Worm (Caenorhabditis elegans) whole organism, L1 larva: ENCODE measurements around the gene Y43F8C.17.

Experiments used
- fkh-4 ChIP-seq: sonication (generic microtip); optimal IDR thresholded peaks from 2 replicates; lab custom pipeline; 2016; ENCODE audit warnings: missing compliant biosample characterization, missing genetic modification characterization, borderline replicate concordance
- grh-1 ChIP-seq: fragments of 200-800 bp; sonication (Bioruptor generic); IDR thresholded peaks from 2 replicates; pipeline ENCODE4 v1.3.6; 2022; ENCODE audit warnings: missing genetic modification reagents, missing genetic modification characterization, missing compliant biosample characterization
- lin-13 ChIP-seq: fragments of 150-350 bp; optimal IDR thresholded peaks from 2 replicates; lab custom pipeline; 2014; ENCODE audit warnings: missing biosample characterization, missing genetic modification reagents, missing genetic modification characterization
- mdl-1 ChIP-seq, 2 experiments: fragments of 150-350 bp; optimal IDR thresholded peaks; 2 replicates each; lab custom pipeline; 2014 to 2017; ENCODE audit warnings: missing biosample characterization in 2 of 2, missing genetic modification characterization in 2 of 2, inconsistent platforms in 1 of 2
- mep-1 ChIP-seq: fragments of 150-350 bp; optimal IDR thresholded peaks from 2 replicates; lab custom pipeline; 2014; ENCODE audit warnings: missing biosample characterization, missing genetic modification characterization
- nhr-77 ChIP-seq: fragments of 150-350 bp; optimal IDR thresholded peaks from 2 replicates; lab custom pipeline; 2014; ENCODE audit warnings: missing biosample characterization, missing genetic modification characterization
- snpc-4 ChIP-seq: fragments of 150-350 bp; optimal IDR thresholded peaks from 2 replicates; lab custom pipeline; 2014; ENCODE audit warnings: missing biosample characterization, missing genetic modification characterization
- ztf-11 ChIP-seq, 2 experiments: sonication (generic microtip); optimal IDR thresholded peaks; 2 replicates each; lab custom pipeline; 2016 to 2017; ENCODE audit warnings: missing genetic modification characterization in 2 of 2, missing biosample characterization in 1 of 2, missing compliant biosample characterization in 1 of 2

ce11 chrV:19666308-19666707 is 49.6 kb upstream of the Y43F8C.17 start:
- TF ChIP-seq ztf-11 (tag; optimal IDR thresholded peaks at IDR 0.05; lab: Kevin White, UChicago) (no peak), mdl-1 (tag; optimal IDR thresholded peaks at IDR 0.05; lab: Kevin White, UChicago) (peak in 1 of 2 experiments; percentile 43), fkh-4 (tag; lab: Kevin White, UChicago) (no peak), lin-13 (GFP tag; lab: Kevin White, UChicago) (no peak), grh-1 (GFP tag; lab: Robert Waterston, UW) (0 out of 2 replicates have a peak, but pooled peaks have one; percentile 18), nhr-77 (tag; lab: Kevin White, UChicago) (no peak), mep-1 (tag; lab: Kevin White, UChicago) (no peak), snpc-4 (tag; lab: Kevin White, UChicago) (no peak)
